Worm (Caenorhabditis elegans) whole organism, L2 larva: ENCODE results near the gene ugt-34.
A peak's percentile ranks its signal among the peaks of the same experiment; 100 is the strongest.

Source experiments
- C34F6.9 ChIP-seq: fragments of 150-350 bp; optimal IDR thresholded peaks from 2 replicates; lab custom pipeline; 2014; ENCODE audit warnings: missing biosample characterization, missing genetic modification characterization
- F13H6.1 ChIP-seq: sonication (generic microtip); optimal IDR thresholded peaks from 2 replicates; lab custom pipeline; 2016; ENCODE audit warnings: missing genetic modification characterization, missing compliant biosample characterization
- R02D3.7 ChIP-seq: fragments of 150-350 bp; optimal IDR thresholded peaks from 2 replicates; lab custom pipeline; 2014; ENCODE audit warnings: missing biosample characterization, missing genetic modification characterization
- Y55F3AM.14 ChIP-seq: fragments of 200-800 bp; sonication (Bioruptor generic); optimal IDR thresholded peaks from 2 replicates; lab custom pipeline; 2018; ENCODE audit warnings: mild to moderate bottlenecking, missing genetic modification characterization, missing compliant biosample characterization
- ZK546.5 ChIP-seq: sonication (generic microtip); optimal IDR thresholded peaks from 2 replicates; lab custom pipeline; 2017; ENCODE audit warnings: missing biosample characterization, missing genetic modification characterization
- aly-2 ChIP-seq: fragments of 150-350 bp; optimal IDR thresholded peaks from 2 replicates; lab custom pipeline; 2014; ENCODE audit warnings: missing biosample characterization, missing genetic modification characterization
- ama-1 ChIP-seq: fragments of 150-350 bp; optimal IDR thresholded peaks from 2 replicates; lab custom pipeline; 2018; ENCODE audit warnings: inconsistent platforms
- blmp-1 ChIP-seq: sonication (generic microtip); optimal IDR thresholded peaks from 2 replicates; lab custom pipeline; 2017; ENCODE audit warnings: missing genetic modification characterization, mild to moderate bottlenecking, missing compliant biosample characterization, antibody characterized with exemption, moderate library complexity; ENCODE audit not compliant: insufficient read depth
- ceh-16 ChIP-seq: fragments of 150-350 bp; optimal IDR thresholded peaks from 2 replicates; lab custom pipeline; 2014; ENCODE audit warnings: missing biosample characterization, missing genetic modification characterization
- ceh-82 ChIP-seq: fragments of 150-350 bp; optimal IDR thresholded peaks from 2 replicates; lab custom pipeline; 2014; ENCODE audit warnings: missing biosample characterization, missing genetic modification characterization
- crh-2 ChIP-seq: sonication (generic microtip); optimal IDR thresholded peaks from 2 replicates; lab custom pipeline; 2017; ENCODE audit warnings: missing biosample characterization, missing genetic modification characterization
- dmd-4 ChIP-seq: sonication (generic microtip); optimal IDR thresholded peaks from 2 replicates; lab custom pipeline; 2017; ENCODE audit warnings: missing biosample characterization, missing genetic modification characterization
- egl-27 ChIP-seq: sonication (generic microtip); optimal IDR thresholded peaks from 3 replicates; lab custom pipeline; 2017; ENCODE audit warnings: missing biosample characterization, missing genetic modification reagents, missing genetic modification characterization
- elt-1 ChIP-seq: fragments of 150-350 bp; optimal IDR thresholded peaks from 2 replicates; lab custom pipeline; 2014; ENCODE audit warnings: missing biosample characterization, missing genetic modification characterization
- elt-3 ChIP-seq: sonication (generic microtip); optimal IDR thresholded peaks from 2 replicates; lab custom pipeline; 2017; ENCODE audit warnings: missing biosample characterization, missing genetic modification characterization
- fos-1 ChIP-seq: fragments of 150-350 bp; optimal IDR thresholded peaks from 2 replicates; lab custom pipeline; 2014; ENCODE audit warnings: missing biosample characterization, missing genetic modification characterization
- lin-11 ChIP-seq: fragments of 150-350 bp; sonication (generic microtip); optimal IDR thresholded peaks from 2 replicates; lab custom pipeline; 2014; ENCODE audit warnings: missing biosample characterization, missing genetic modification characterization, inconsistent platforms, mixed read lengths
- lin-13 ChIP-seq: fragments of 150-350 bp; optimal IDR thresholded peaks from 2 replicates; lab custom pipeline; 2014; ENCODE audit warnings: missing biosample characterization, missing genetic modification reagents, missing genetic modification characterization
- lin-39 ChIP-seq: fragments of 150-350 bp; optimal IDR thresholded peaks from 2 replicates; lab custom pipeline; 2014; ENCODE audit warnings: missing biosample characterization, missing genetic modification reagents, missing genetic modification characterization
- lsy-2 ChIP-seq, 2 experiments: fragments of 150-350 bp in 1 of 2; sonication (generic microtip) in 1 of 2; optimal IDR thresholded peaks; 2 replicates each; lab custom pipeline; 2014 to 2017; ENCODE audit warnings: missing biosample characterization in 2 of 2, missing genetic modification characterization in 2 of 2
- mab-5 ChIP-seq: fragments of 150-350 bp; optimal IDR thresholded peaks from 2 replicates; lab custom pipeline; 2014; ENCODE audit warnings: missing biosample characterization, missing genetic modification characterization
- mbf-1 ChIP-seq: sonication (generic microtip); optimal IDR thresholded peaks from 2 replicates; lab custom pipeline; 2017; ENCODE audit warnings: missing biosample characterization, missing genetic modification characterization
- mdl-1 ChIP-seq, 2 experiments: fragments of 150-350 bp in 1 of 2; sonication (generic microtip) in 1 of 2; optimal IDR thresholded peaks; 2 replicates each; lab custom pipeline; 2017; ENCODE audit warnings: missing biosample characterization in 2 of 2, missing genetic modification characterization in 2 of 2
- nhr-10 ChIP-seq: sonication (generic microtip); optimal IDR thresholded peaks from 2 replicates; lab custom pipeline; 2017; ENCODE audit warnings: missing biosample characterization, missing genetic modification characterization
- nhr-11 ChIP-seq: fragments of 150-350 bp; optimal IDR thresholded peaks from 2 replicates; lab custom pipeline; 2014; ENCODE audit warnings: missing biosample characterization, missing genetic modification characterization
- nhr-12 ChIP-seq: fragments of 150-350 bp; optimal IDR thresholded peaks from 2 replicates; lab custom pipeline; 2014; ENCODE audit warnings: missing biosample characterization, missing genetic modification characterization
- nhr-129 ChIP-seq: fragments of 150-350 bp; optimal IDR thresholded peaks from 2 replicates; lab custom pipeline; 2014; ENCODE audit warnings: missing biosample characterization, missing genetic modification characterization
- nhr-21 ChIP-seq: fragments of 150-350 bp; optimal IDR thresholded peaks from 2 replicates; lab custom pipeline; 2014; ENCODE audit warnings: missing biosample characterization, missing genetic modification characterization
- nhr-23 ChIP-seq: fragments of 150-350 bp; optimal IDR thresholded peaks from 2 replicates; lab custom pipeline; 2014; ENCODE audit warnings: missing biosample characterization, missing genetic modification reagents, missing genetic modification characterization
- nhr-25 ChIP-seq: fragments of 150-350 bp; sonication (generic microtip); optimal IDR thresholded peaks from 3 replicates; lab custom pipeline; 2014; ENCODE audit warnings: missing biosample characterization, missing genetic modification characterization
- nhr-6 ChIP-seq: fragments of 150-350 bp; optimal IDR thresholded peaks from 2 replicates; lab custom pipeline; 2014; ENCODE audit warnings: missing biosample characterization, missing genetic modification characterization
- peb-1 ChIP-seq: fragments of 150-350 bp; optimal IDR thresholded peaks from 2 replicates; lab custom pipeline; 2014; ENCODE audit warnings: missing biosample characterization, missing genetic modification characterization
- sem-4 ChIP-seq: fragments of 150-350 bp; optimal IDR thresholded peaks from 2 replicates; lab custom pipeline; 2014; ENCODE audit warnings: missing biosample characterization, missing genetic modification reagents, missing genetic modification characterization
- skn-1 ChIP-seq: sonication (generic microtip); optimal IDR thresholded peaks from 2 replicates; lab custom pipeline; 2017; ENCODE audit warnings: missing biosample characterization, missing genetic modification characterization
- sma-3 ChIP-seq: sonication (generic microtip); optimal IDR thresholded peaks from 2 replicates; lab custom pipeline; 2016; ENCODE audit warnings: missing genetic modification reagents, missing genetic modification characterization, missing compliant biosample characterization
- sma-9 ChIP-seq, 2 experiments: fragments of 150-350 bp in 1 of 2; sonication (generic microtip) in 1 of 2; optimal IDR thresholded peaks; 2 replicates each; lab custom pipeline; 2014 to 2016; ENCODE audit warnings: missing genetic modification characterization in 2 of 2, mild to moderate bottlenecking in 1 of 2, missing biosample characterization in 1 of 2, missing compliant biosample characterization in 1 of 2, missing genetic modification reagents in 1 of 2, moderate library complexity in 1 of 2
- unc-39 ChIP-seq: fragments of 150-350 bp; optimal IDR thresholded peaks from 2 replicates; lab custom pipeline; 2014; ENCODE audit warnings: missing biosample characterization, missing genetic modification characterization
- unc-55 ChIP-seq: fragments of 150-350 bp; sonication (generic microtip); optimal IDR thresholded peaks from 3 replicates; lab custom pipeline; 2014; ENCODE audit warnings: missing biosample characterization, missing genetic modification reagents, missing genetic modification characterization
- ztf-4 ChIP-seq: fragments of 150-350 bp; optimal IDR thresholded peaks from 2 replicates; lab custom pipeline; 2014; ENCODE audit warnings: missing biosample characterization, missing genetic modification characterization

Gene ugt-34

ce11 chrV:10681117-10681959 is 24.6 kb upstream of the ugt-34 start:
- TF ChIP-seq ZK546.5 (tag; lab: Kevin White, UChicago) (no peak), egl-27 (tag; lab: Kevin White, UChicago) (peak; percentile 49), nhr-129 (tag; lab: Kevin White, UChicago) (peak; percentile 61), ama-1 (lab: Kevin White, UChicago) (no peak), nhr-6 (tag; lab: Kevin White, UChicago) (no peak), lsy-2 (tag; optimal IDR thresholded peaks at IDR 0.05; lab: Kevin White, UChicago) (peak in 1 of 2 experiments; percentile 19), dmd-4 (tag; lab: Kevin White, UChicago) (no peak), nhr-11 (tag; lab: Kevin White, UChicago) (no peak), fos-1 (peak; percentile 64), nhr-12 (tag; lab: Kevin White, UChicago) (no peak), nhr-23 (no peak), unc-55 (GFP tag; lab: Kevin White, UChicago) (no peak), ceh-16 (no peak), ztf-4 (tag; lab: Kevin White, UChicago) (no peak), nhr-10 (tag; lab: Kevin White, UChicago) (no peak), lin-39 (tag; lab: Kevin White, UChicago) (no peak), blmp-1 (no peak), sma-3 (peak; percentile 22), mab-5 (tag; lab: Kevin White, UChicago) (no peak), lin-11 (tag; lab: Kevin White, UChicago) (no peak), peb-1 (tag; lab: Kevin White, UChicago) (peak; percentile 11), mdl-1 (tag; optimal IDR thresholded peaks at IDR 0.05; lab: Kevin White, UChicago) (peak; percentile 60 to 73), Y55F3AM.14 (GFP tag; lab: Kevin White, UChicago) (peak; percentile 65), elt-1 (no peak), mbf-1 (no peak), nhr-21 (peak; percentile 65), F13H6.1 (tag; lab: Kevin White, UChicago) (peak; percentile 62), nhr-25 (tag; lab: Kevin White, UChicago) (peak; percentile 10), crh-2 (tag; lab: Kevin White, UChicago) (peak; percentile 12), sma-9 (GFP tag; optimal IDR thresholded peaks at IDR 0.05; lab: Kevin White, UChicago) (peak; percentile 46), sma-9 (tag; optimal IDR thresholded peaks at IDR 0.05; lab: Kevin White, UChicago) (no peak), skn-1 (no peak), R02D3.7 (tag; lab: Kevin White, UChicago) (no peak), elt-3 (tag; lab: Kevin White, UChicago) (no peak), aly-2 (no peak)

ce11 chrV:10679990-10680602 is 23.3 kb upstream of the ugt-34 start:
- no peak for TF ChIP-seq ztf-4 (tag; lab: Kevin White, UChicago)
- TF ChIP-seq C34F6.9 (tag; lab: Kevin White, UChicago) = peak; percentile 42
- TF ChIP-seq sem-4 (tag; lab: Kevin White, UChicago) = no peak
- peak; percentile 3 for TF ChIP-seq nhr-129 (tag; lab: Kevin White, UChicago)
- TF ChIP-seq unc-39 (tag; lab: Kevin White, UChicago) = no peak
- no peak for TF ChIP-seq lin-13 (GFP tag; lab: Kevin White, UChicago)
- TF ChIP-seq unc-55 (GFP tag; lab: Kevin White, UChicago) = peak; percentile 41
- no peak for TF ChIP-seq ceh-82 (tag; lab: Kevin White, UChicago)
- no peak for TF ChIP-seq nhr-25 (tag; lab: Kevin White, UChicago)
- peak in 1 of 2 experiments; percentile 73 for TF ChIP-seq lsy-2 (tag; optimal IDR thresholded peaks at IDR 0.05; lab: Kevin White, UChicago)
